Worm (Caenorhabditis elegans): ENCODE results near the gene daf-37.

daf-37 gene

DNA sequence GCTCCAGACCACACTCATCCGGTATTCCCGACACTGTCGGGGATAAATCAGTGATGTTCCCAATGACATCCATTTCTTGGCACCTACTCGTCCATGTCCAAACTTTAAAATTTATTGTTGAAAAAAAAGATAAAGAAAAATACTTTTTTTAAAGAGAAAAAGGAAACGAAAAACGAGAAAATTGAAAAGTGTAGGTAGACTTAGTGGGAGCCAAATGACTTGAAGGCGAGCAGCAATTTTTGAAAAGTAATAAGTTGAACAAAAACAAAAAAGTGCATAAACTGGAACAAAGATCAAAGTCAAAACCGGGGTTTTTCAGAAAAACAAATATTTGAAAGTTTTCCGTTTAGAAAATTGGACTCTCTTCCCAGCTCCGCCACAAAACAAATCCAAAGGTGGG is at the start of gene daf-37:
TSS of gene daf-37 (minus strand) at position 101 of the 400 bp plus-strand sequence.
- TF ChIP-seq mes-2 (tag; optimal IDR thresholded peaks at IDR 0.05; ENCODE audit: poor library complexity, severe bottlenecking): no peak
- no peak for TF ChIP-seq zip-2 (tag; optimal IDR thresholded peaks at IDR 0.05)
- TF ChIP-seq unc-62 (GFP tag; optimal IDR thresholded peaks at IDR 0.05 in 1 of 2): no peak
- TF ChIP-seq unc-62 (tag; optimal IDR thresholded peaks at IDR 0.05): no peak
- no peak for TF ChIP-seq R02D3.7 (tag; optimal IDR thresholded peaks at IDR 0.05)
- no peak for TF ChIP-seq mxl-2 (GFP tag; conservative IDR thresholded peaks at IDR 0.05)
- peak; percentile 44 for TF ChIP-seq aha-1 (tag)

DNA sequence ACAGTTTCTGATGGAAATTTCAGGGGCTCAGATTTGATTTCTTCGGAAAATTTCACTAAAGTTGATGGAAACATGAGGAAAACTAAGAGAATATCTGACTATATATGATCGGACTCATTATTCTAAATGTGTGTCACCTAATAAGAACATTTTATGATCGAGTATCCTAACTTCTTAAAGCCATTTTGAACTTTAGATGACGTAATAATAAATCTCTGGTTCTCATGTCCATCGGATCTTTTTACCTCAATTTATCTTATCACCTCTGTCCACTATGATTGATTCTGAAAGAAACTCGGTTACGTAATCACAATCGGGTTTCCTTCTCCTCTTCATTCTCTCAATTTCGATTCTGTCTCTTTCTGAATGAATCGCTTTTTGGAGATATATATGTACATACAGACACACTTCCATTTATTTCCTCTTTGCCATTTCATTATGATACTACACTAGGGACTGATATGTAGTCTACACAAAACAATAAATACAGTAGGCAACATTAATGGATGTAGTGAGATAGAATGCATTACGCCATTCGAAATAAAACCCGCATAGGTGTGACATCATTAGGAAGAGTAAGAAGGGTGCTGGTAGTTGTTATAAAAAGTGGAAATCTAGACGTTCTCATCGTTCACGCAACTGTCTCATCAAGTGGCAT is 49.3 kb upstream of the daf-37 start:
- no peak for TF ChIP-seq vab-7 (GFP tag; IDR thresholded peaks at IDR 0.05)
- TF ChIP-seq nhr-28 (tag; optimal IDR thresholded peaks at IDR 0.05): peak; percentile 97

DNA sequence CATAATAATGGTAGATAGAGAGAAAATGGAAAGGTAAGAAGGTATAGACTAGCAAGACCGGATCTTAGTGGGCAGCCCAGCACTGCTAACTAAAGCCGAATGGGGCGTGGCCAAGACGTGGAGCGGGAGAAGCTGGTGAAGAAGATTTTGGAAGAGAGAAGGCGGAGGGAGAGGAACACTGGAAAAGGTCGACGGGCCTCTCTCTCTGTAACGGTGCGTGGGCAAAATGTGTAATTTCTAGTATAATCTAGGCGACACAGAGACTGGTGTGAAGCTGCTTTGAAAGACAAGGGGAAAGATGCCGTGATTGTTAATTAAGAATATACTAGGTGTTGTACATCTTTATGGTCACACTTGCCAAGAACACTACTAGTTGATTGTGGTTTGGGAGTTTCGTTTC is 48.0 kb upstream of the daf-37 start, which contains the start of gene F13H8.5:
TSS of gene F13H8.5 (minus strand) at position 101 of the 400 bp plus-strand sequence.
- TF ChIP-seq nhr-111 (GFP tag; optimal IDR thresholded peaks at IDR 0.05) (no peak), nhr-41 (GFP tag; IDR thresholded peaks at IDR 0.05) (no peak), egl-27 (tag; optimal IDR thresholded peaks at IDR 0.05) (no peak), daf-8 (GFP tag; IDR thresholded peaks at IDR 0.05) (no peak), dpl-1 (GFP tag; optimal IDR thresholded peaks at IDR 0.05) (no peak), rbr-2 (tag; optimal IDR thresholded peaks at IDR 0.05) (no peak), unc-39 (tag; optimal IDR thresholded peaks at IDR 0.05) (no peak), dmd-9 (GFP tag; IDR thresholded peaks at IDR 0.05) (no peak), daf-12 (tag; optimal IDR thresholded peaks at IDR 0.05) (no peak), nhr-25 (tag; optimal IDR thresholded peaks at IDR 0.05; ENCODE audit: borderline replicate concordance, insufficient read depth) (no peak), tag-97 (GFP tag; IDR thresholded peaks at IDR 0.05) (no peak), php-3 (GFP tag; IDR thresholded peaks at IDR 0.05) (no peak), mes-2 (tag; optimal IDR thresholded peaks at IDR 0.05; ENCODE audit: poor library complexity, severe bottlenecking) (no peak), hlh-11 (tag; optimal IDR thresholded peaks at IDR 0.05) (no peak), mep-1 (tag; optimal IDR thresholded peaks at IDR 0.05) (no peak), pqm-1 (tag; optimal IDR thresholded peaks at IDR 0.05) (no peak), nhr-76 (tag; optimal IDR thresholded peaks at IDR 0.05) (no peak), F37D6.2 (tag; optimal IDR thresholded peaks at IDR 0.05) (no peak), nhr-10 (tag; optimal IDR thresholded peaks at IDR 0.05) (no peak)

DNA sequence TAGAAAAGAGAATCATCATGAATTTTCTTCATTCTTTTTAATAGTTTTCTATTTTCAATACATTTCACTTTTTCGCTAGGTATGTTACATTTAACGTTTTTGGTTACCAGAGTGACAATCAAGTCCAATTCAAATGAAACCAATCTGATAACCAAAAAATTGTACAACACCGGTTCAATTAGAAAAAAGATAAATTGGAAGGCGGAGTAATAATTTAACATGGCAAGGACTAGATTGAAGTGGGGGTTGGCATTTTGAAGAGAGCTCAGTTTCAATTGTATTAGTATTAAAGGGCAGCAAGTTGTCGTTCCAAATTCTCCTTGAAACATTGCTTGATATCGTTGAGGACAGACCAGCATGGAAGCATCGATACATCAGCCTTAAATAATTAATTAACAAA is 44.7 kb upstream of the daf-37 start:
- no peak for TF ChIP-seq spr-1 (tag; optimal IDR thresholded peaks at IDR 0.05)
- TF ChIP-seq madf-9 (GFP tag; conservative IDR thresholded peaks at IDR 0.05): no peak
- TF ChIP-seq pha-4 (GFP tag; IDR thresholded peaks at IDR 0.05): peak; percentile 19; the same call in 1 of the 2 replicates
- no peak for TF ChIP-seq pha-4 (tag; optimal IDR thresholded peaks at IDR 0.05)
- TF ChIP-seq php-3 (GFP tag; IDR thresholded peaks at IDR 0.05): no peak
- peak; percentile 69; the same call in 1 of the 2 replicates for TF ChIP-seq zfp-3 (GFP tag; conservative IDR thresholded peaks at IDR 0.05)
- TF ChIP-seq nhr-11 (tag; optimal IDR thresholded peaks at IDR 0.05): no peak
- no peak for TF ChIP-seq set-16 (GFP tag; IDR thresholded peaks at IDR 0.05)
- TF ChIP-seq unc-62 (GFP tag; optimal IDR thresholded peaks at IDR 0.05 in 1 of 2): peak in 1 of 2 experiments; percentile 78
- TF ChIP-seq unc-62 (tag; optimal IDR thresholded peaks at IDR 0.05): no peak
- TF ChIP-seq unc-130 (GFP tag; optimal IDR thresholded peaks at IDR 0.05): peak; percentile 19
- peak; percentile 50; the same call in 1 of the 2 replicates for TF ChIP-seq lin-38 (GFP tag; IDR thresholded peaks at IDR 0.05)
- no peak for TF ChIP-seq mxl-3 (GFP tag; optimal IDR thresholded peaks at IDR 0.05)
- no peak for TF ChIP-seq lin-1 (GFP tag; IDR thresholded peaks at IDR 0.05)
- peak; percentile 20 for TF ChIP-seq nhr-102 (tag; optimal IDR thresholded peaks at IDR 0.05)
- TF ChIP-seq dmd-6 (GFP tag; IDR thresholded peaks at IDR 0.05): no peak
- TF ChIP-seq T26A8.4 (GFP tag; IDR thresholded peaks at IDR 0.05): peak; percentile 23; the same call in 1 of the 2 replicates
- TF ChIP-seq F49E8.2 (tag; optimal IDR thresholded peaks at IDR 0.05; ENCODE audit: borderline replicate concordance): peak; percentile 59
- TF ChIP-seq snpc-1.2 (GFP tag; IDR thresholded peaks at IDR 0.05): 0 out of 2 replicates have a peak, but pooled peaks have one; percentile 36
- peak; percentile 35 for TF ChIP-seq aha-1 (tag)
- TF ChIP-seq mep-1 (tag; optimal IDR thresholded peaks at IDR 0.05): peak; percentile 26
- TF ChIP-seq mdt-29 (GFP tag; IDR thresholded peaks at IDR 0.05): 0 out of 2 replicates have a peak, but pooled peaks have one; percentile 25
